Fruit fly (Drosophila melanogaster) whole organism, embryonic: ENCODE results near the gene CG14054.

Source experiments
- BtbVII ChIP-seq: fragments of 200-800 bp; sonication (Bioruptor generic); optimal IDR thresholded peaks from 3 replicates; lab custom pipeline; 2017; ENCODE audit warnings: missing biosample characterization, mild to moderate bottlenecking, missing genetic modification characterization
- CG10209 ChIP-seq: fragments of 200-800 bp; sonication (Bioruptor generic); optimal IDR thresholded peaks from 3 replicates; lab custom pipeline; 2017; ENCODE audit warnings: missing biosample characterization, mild to moderate bottlenecking, missing genetic modification characterization, missing genetic modification reagents
- CG13296 ChIP-seq: fragments of 200-800 bp; sonication (Bioruptor generic); optimal IDR thresholded peaks from 3 replicates; lab custom pipeline; 2018; ENCODE audit warnings: missing biosample characterization, mild to moderate bottlenecking, missing genetic modification characterization
- CG13624 ChIP-seq: fragments of 200-800 bp; sonication (Bioruptor generic); optimal IDR thresholded peaks from 2 replicates; lab custom pipeline; 2016; ENCODE audit warnings: missing biosample characterization, missing genetic modification characterization
- CG15479 ChIP-seq: fragments of 200-800 bp; sonication (Bioruptor generic); optimal IDR thresholded peaks from 3 replicates; lab custom pipeline; 2019; ENCODE audit warnings: missing biosample characterization, mild to moderate bottlenecking, missing genetic modification characterization, moderate library complexity
- CG15514 ChIP-seq: fragments of 200-800 bp; sonication (Bioruptor generic); optimal IDR thresholded peaks from 3 replicates; lab custom pipeline; 2017; ENCODE audit warnings: missing biosample characterization, missing genetic modification characterization, mild to moderate bottlenecking, moderate library complexity, missing genetic modification reagents
- CG1602 ChIP-seq: fragments of 200-800 bp; sonication (Bioruptor generic); optimal IDR thresholded peaks from 3 replicates; lab custom pipeline; 2016; ENCODE audit warnings: missing biosample characterization, missing genetic modification characterization
- CG16863 ChIP-seq: fragments of 200-800 bp; sonication (Bioruptor generic); optimal IDR thresholded peaks from 3 replicates; lab custom pipeline; 2016; ENCODE audit warnings: missing biosample characterization, missing genetic modification characterization
- CG17186 ChIP-seq: fragments of 200-800 bp; sonication (Bioruptor generic); optimal IDR thresholded peaks from 3 replicates; lab custom pipeline; 2017; ENCODE audit warnings: missing biosample characterization, missing genetic modification reagents, missing genetic modification characterization
- CG2678 ChIP-seq: fragments of 200-800 bp; sonication (Bioruptor generic); optimal IDR thresholded peaks from 3 replicates; lab custom pipeline; 2019; ENCODE audit warnings: missing biosample characterization, mild to moderate bottlenecking, missing genetic modification characterization, moderate library complexity
- CG31388 ChIP-seq: fragments of 200-800 bp; sonication (Bioruptor generic); optimal IDR thresholded peaks from 2 replicates; lab custom pipeline; 2016; ENCODE audit warnings: missing biosample characterization, missing genetic modification characterization
- CG3163 ChIP-seq: fragments of 200-800 bp; sonication (Bioruptor generic); optimal IDR thresholded peaks from 3 replicates; lab custom pipeline; 2016; ENCODE audit warnings: missing biosample characterization, missing genetic modification characterization
- CG3847 ChIP-seq: fragments of 200-800 bp; sonication (Bioruptor generic); IDR thresholded peaks from 2 replicates; pipeline ENCODE4 v1.3.6; 2022; ENCODE audit warnings: missing biosample characterization, missing genetic modification characterization
- CG43689 ChIP-seq: fragments of 200-800 bp; sonication (Bioruptor generic); IDR thresholded peaks from 2 replicates; pipeline ENCODE4 v1.3.6; 2022; ENCODE audit warnings: missing biosample characterization, missing genetic modification characterization
- CG6689 ChIP-seq: fragments of 200-800 bp; sonication (Bioruptor generic); IDR thresholded peaks from 2 replicates; pipeline ENCODE4 v1.3.6; 2022; ENCODE audit warnings: missing biosample characterization, missing genetic modification characterization
- CG6854 ChIP-seq: fragments of 200-800 bp; sonication (Bioruptor generic); optimal IDR thresholded peaks from 3 replicates; lab custom pipeline; 2017; ENCODE audit warnings: missing biosample characterization, mild to moderate bottlenecking, missing genetic modification characterization
- CG7357 ChIP-seq: fragments of 200-800 bp; sonication (Bioruptor generic); IDR thresholded peaks from 3 replicates; pipeline ENCODE4 v1.3.6; 2022; ENCODE audit warnings: missing biosample characterization, missing genetic modification characterization
- CG8765 ChIP-seq: fragments of 200-800 bp; sonication (Bioruptor generic); IDR thresholded peaks from 2 replicates; pipeline ENCODE4 v1.3.6; 2022; ENCODE audit warnings: missing biosample characterization, missing genetic modification characterization
- CG9797 ChIP-seq: fragments of 200-800 bp; sonication (Bioruptor generic); optimal IDR thresholded peaks from 3 replicates; lab custom pipeline; 2018; ENCODE audit warnings: missing biosample characterization, mild to moderate bottlenecking, missing genetic modification characterization
- Dad ChIP-seq: fragments of 200-800 bp; sonication (Bioruptor generic); optimal IDR thresholded peaks from 3 replicates; lab custom pipeline; 2016; ENCODE audit warnings: missing biosample characterization, missing genetic modification characterization
- Dp ChIP-seq: fragments of 200-800 bp; sonication (Bioruptor generic); optimal IDR thresholded peaks from 2 replicates; lab custom pipeline; 2018; ENCODE audit warnings: missing biosample characterization, mild to moderate bottlenecking, missing genetic modification characterization, moderate library complexity
- ERR ChIP-seq: fragments of 200-800 bp; sonication (Bioruptor generic); optimal IDR thresholded peaks from 2 replicates; lab custom pipeline; 2016; ENCODE audit warnings: missing biosample characterization, missing genetic modification characterization
- Ets97D ChIP-seq: fragments of 200-800 bp; sonication (Bioruptor generic); optimal IDR thresholded peaks from 3 replicates; lab custom pipeline; 2016; ENCODE audit warnings: missing biosample characterization, missing genetic modification characterization
- HmgD ChIP-seq: fragments of 200-800 bp; sonication (Bioruptor generic); optimal IDR thresholded peaks from 3 replicates; lab custom pipeline; 2016; ENCODE audit warnings: missing biosample characterization, missing genetic modification characterization
- Hmx ChIP-seq: fragments of 200-800 bp; sonication (Bioruptor generic); optimal IDR thresholded peaks from 2 replicates; lab custom pipeline; 2016; ENCODE audit warnings: missing biosample characterization, missing genetic modification characterization
- Myb ChIP-seq: fragments of 200-800 bp; sonication (Bioruptor generic); optimal IDR thresholded peaks from 2 replicates; lab custom pipeline; 2016; ENCODE audit warnings: missing biosample characterization, missing genetic modification characterization
- Usf ChIP-seq: fragments of 200-800 bp; sonication (Bioruptor generic); optimal IDR thresholded peaks from 2 replicates; lab custom pipeline; 2017; ENCODE audit warnings: missing genotype, missing biosample characterization, missing genetic modification characterization
- Vsx1 ChIP-seq: fragments of 200-800 bp; sonication (Bioruptor generic); optimal IDR thresholded peaks from 2 replicates; lab custom pipeline; 2017; ENCODE audit warnings: missing biosample characterization, mild to moderate bottlenecking, missing genetic modification characterization, missing genetic modification reagents
- Xbp1 ChIP-seq: fragments of 200-800 bp; sonication (Bioruptor generic); optimal IDR thresholded peaks from 3 replicates; lab custom pipeline; 2016; ENCODE audit warnings: missing biosample characterization, mild to moderate bottlenecking, missing genetic modification characterization
- Xrp1 ChIP-seq: fragments of 200-800 bp; sonication (Bioruptor generic); IDR thresholded peaks from 2 replicates; pipeline ENCODE4 v1.3.6; 2022; ENCODE audit warnings: missing biosample characterization, missing genetic modification characterization
- bab2 ChIP-seq: fragments of 200-800 bp; sonication (Bioruptor generic); optimal IDR thresholded peaks from 2 replicates; lab custom pipeline; 2016; ENCODE audit warnings: missing biosample characterization, missing genetic modification characterization
- bowl ChIP-seq: fragments of 200-800 bp; sonication (Bioruptor generic); IDR thresholded peaks from 2 replicates; pipeline ENCODE4 v1.3.6; 2022; ENCODE audit warnings: missing biosample characterization, missing genetic modification characterization
- chm ChIP-seq: fragments of 200-800 bp; sonication (Bioruptor generic); IDR thresholded peaks from 2 replicates; pipeline ENCODE4 v1.3.6; 2022; ENCODE audit warnings: missing biosample characterization, missing genetic modification characterization
- dan ChIP-seq: fragments of 200-800 bp; sonication (Bioruptor generic); IDR thresholded peaks from 2 replicates; pipeline ENCODE4 v1.3.6; 2022; ENCODE audit warnings: missing biosample characterization, missing genetic modification characterization
- danr ChIP-seq: fragments of 200-800 bp; sonication (Bioruptor generic); IDR thresholded peaks from 2 replicates; pipeline ENCODE4 v1.3.6; 2022; ENCODE audit warnings: missing biosample characterization, missing genetic modification characterization
- disco-r ChIP-seq: fragments of 200-800 bp; sonication (Bioruptor generic); optimal IDR thresholded peaks from 2 replicates; lab custom pipeline; 2016; ENCODE audit warnings: missing biosample characterization, missing genetic modification characterization
- esg ChIP-seq: fragments of 200-800 bp; sonication (Bioruptor generic); conservative IDR thresholded peaks from 2 replicates; pipeline ENCODE4 v1.3.6; 2022; ENCODE audit warnings: missing biosample characterization, missing genetic modification characterization
- gt ChIP-seq: fragments of 200-800 bp; sonication (Bioruptor generic); IDR thresholded peaks from 2 replicates; pipeline ENCODE4 v1.3.6; 2022; ENCODE audit warnings: missing biosample characterization, missing genetic modification characterization
- hb ChIP-seq: fragments of 200-800 bp; sonication (Bioruptor generic); IDR thresholded peaks from 3 replicates; pipeline ENCODE4 v1.3.6; 2022; ENCODE audit warnings: missing biosample characterization, missing genetic modification characterization; ENCODE audit not compliant: partially characterized antibody
- ind ChIP-seq: fragments of 200-800 bp; sonication (Bioruptor generic); optimal IDR thresholded peaks from 3 replicates; lab custom pipeline; 2016; ENCODE audit warnings: missing biosample characterization, missing genetic modification characterization
- lov ChIP-seq, 2 experiments: fragments of 200-800 bp in 1 of 2; fragments of >200 bp in 1 of 2; sonication (Bioruptor generic) in 1 of 2; IDR thresholded peaks in 1 of 2; optimal IDR thresholded peaks in 1 of 2; 2 replicates in 1 of 2; 3 replicates in 1 of 2; pipeline versions ENCODE4 v1.3.6 to Lab custom; 2017 to 2022; ENCODE audit warnings: missing biosample characterization in 1 of 2, missing genetic modification characterization in 1 of 2
- org-1 ChIP-seq: fragments of 200-800 bp; sonication (Bioruptor generic); optimal IDR thresholded peaks from 2 replicates; lab custom pipeline; 2017; ENCODE audit warnings: missing biosample characterization, missing genetic modification characterization
- sc ChIP-seq, 3 experiments: fragments of >200 bp in 2 of 3; fragments of 200-800 bp in 1 of 3; sonication (Bioruptor generic) in 1 of 3; optimal IDR thresholded peaks; 2 replicates in 2 of 3; 3 replicates in 1 of 3; lab custom pipeline; 2017; ENCODE audit warnings: mild to moderate bottlenecking in 1 of 3, missing biosample characterization in 1 of 3, missing genetic modification characterization in 1 of 3, missing genetic modification reagents in 1 of 3
- shn ChIP-seq: fragments of 200-800 bp; sonication (Bioruptor generic); optimal IDR thresholded peaks from 3 replicates; lab custom pipeline; 2016; ENCODE audit warnings: missing biosample characterization, missing genetic modification characterization
- slou ChIP-seq: fragments of 200-800 bp; sonication (Bioruptor generic); optimal IDR thresholded peaks from 3 replicates; lab custom pipeline; 2016; ENCODE audit warnings: missing biosample characterization, missing genetic modification characterization
- tap ChIP-seq: fragments of 200-800 bp; optimal IDR thresholded peaks from 3 replicates; lab custom pipeline; 2019; ENCODE audit warnings: missing biosample characterization, mild to moderate bottlenecking, missing genetic modification characterization, moderate library complexity
- tgo ChIP-seq: fragments of 200-800 bp; sonication (Bioruptor generic); IDR thresholded peaks from 3 replicates; pipeline ENCODE4 v1.3.6; 2022; ENCODE audit warnings: missing biosample characterization, missing genetic modification characterization
- trem ChIP-seq: fragments of 200-800 bp; optimal IDR thresholded peaks from 3 replicates; lab custom pipeline; 2019; ENCODE audit warnings: missing biosample characterization, mild to moderate bottlenecking, missing genetic modification characterization, moderate library complexity
- tx ChIP-seq: fragments of 200-800 bp; sonication (Bioruptor generic); optimal IDR thresholded peaks from 2 replicates; lab custom pipeline; 2016; ENCODE audit warnings: missing biosample characterization, missing genetic modification characterization
- zfh1 ChIP-seq: fragments of 200-800 bp; sonication (Bioruptor generic); IDR thresholded peaks from 3 replicates; pipeline ENCODE4 v1.3.6; 2022; ENCODE audit warnings: missing biosample characterization, missing genetic modification characterization
- zfh2 ChIP-seq: fragments of 200-800 bp; sonication (Bioruptor generic); optimal IDR thresholded peaks from 2 replicates; lab custom pipeline; 2016; ENCODE audit warnings: missing biosample characterization, missing genetic modification characterization

Gene CG14054

dm6 chrX:2083109-2083508, 16.9 kb upstream of the CG14054 start:
- TF ChIP-seq gt (GFP tag; lab: Robert Waterston, UW), result no peak
- no peak for TF ChIP-seq trem (tag; lab: Kevin White, UChicago)
- TF ChIP-seq CG3847, result peak; percentile 68
- TF ChIP-seq CG15514, result peak; percentile 59
- no peak for TF ChIP-seq CG9797
- peak; percentile 36 for TF ChIP-seq HmgD (GFP tag; lab: Kevin White, UChicago)
- no peak for TF ChIP-seq CG1602 (GFP tag; lab: Kevin White, UChicago)
- TF ChIP-seq org-1 (GFP tag; lab: Kevin White, UChicago), result peak; percentile 26
- no peak for TF ChIP-seq Dad (GFP tag; lab: Kevin White, UChicago)
- TF ChIP-seq lov (optimal IDR thresholded peaks at IDR 0.05; lab: Kevin White, UChicago), result no peak
- no peak for TF ChIP-seq lov (GFP tag; IDR thresholded peaks at IDR 0.05; lab: Robert Waterston, UW)
- no peak for TF ChIP-seq hb (GFP tag; lab: Robert Waterston, UW)
- no peak for TF ChIP-seq bowl
- TF ChIP-seq CG43689 (GFP tag; lab: Robert Waterston, UW), result no peak
- TF ChIP-seq Vsx1, result no peak
- TF ChIP-seq Myb (GFP tag; lab: Kevin White, UChicago), result peak; percentile 28
- TF ChIP-seq disco-r (GFP tag; lab: Kevin White, UChicago), result no peak
- peak; percentile 65 for TF ChIP-seq Xrp1 (GFP tag; lab: Robert Waterston, UW)
- peak; percentile 56 for TF ChIP-seq esg (GFP tag; lab: Robert Waterston, UW)
- TF ChIP-seq slou (GFP tag; lab: Kevin White, UChicago), result no peak
- no peak for TF ChIP-seq CG16863 (GFP tag; lab: Kevin White, UChicago)
- TF ChIP-seq Hmx (GFP tag; lab: Kevin White, UChicago), result no peak
- no peak for TF ChIP-seq Ets97D (GFP tag; lab: Kevin White, UChicago)
- TF ChIP-seq sc (optimal IDR thresholded peaks at IDR 0.05; lab: Kevin White, UChicago), result no peak
- TF ChIP-seq sc (GFP tag; optimal IDR thresholded peaks at IDR 0.05; lab: Kevin White, UChicago), result no peak
- TF ChIP-seq CG31388, result no peak
- TF ChIP-seq tap (tag; lab: Kevin White, UChicago), result peak; percentile 22
- peak; percentile 42; the same call in 1 of the 2 replicates for TF ChIP-seq CG8765 (GFP tag; lab: Robert Waterston, UW)
- peak; percentile 32 for TF ChIP-seq Xbp1 (GFP tag; lab: Kevin White, UChicago)
- peak; percentile 42; the same call in 1 of the 2 replicates for TF ChIP-seq CG6689 (GFP tag; lab: Robert Waterston, UW)
- TF ChIP-seq bab2 (GFP tag; lab: Kevin White, UChicago), result peak; percentile 23
- peak; percentile 60 for TF ChIP-seq CG13624 (GFP tag; lab: Kevin White, UChicago)
- TF ChIP-seq ERR (GFP tag; lab: Kevin White, UChicago), result no peak
- TF ChIP-seq CG6854 (GFP tag; lab: Kevin White, UChicago), result no peak
- peak; percentile 67 for TF ChIP-seq ind (GFP tag; lab: Kevin White, UChicago)
- peak; percentile 1 for TF ChIP-seq tx (GFP tag; lab: Kevin White, UChicago)
- no peak for TF ChIP-seq CG15479 (GFP tag; lab: Kevin White, UChicago)
- peak; percentile 56; the same call in 2 of the 3 replicates for TF ChIP-seq CG7357 (GFP tag; lab: Robert Waterston, UW)
- TF ChIP-seq Dp, result no peak
- no peak for TF ChIP-seq dan (GFP tag; lab: Robert Waterston, UW)
- peak; percentile 33; the same call in 1 of the 3 replicates for TF ChIP-seq zfh1 (GFP tag; lab: Robert Waterston, UW)
- TF ChIP-seq tgo, result peak; percentile 41; the same call in 2 of the 3 replicates
- no peak for TF ChIP-seq shn (GFP tag; lab: Kevin White, UChicago)
- peak; percentile 36 for TF ChIP-seq CG13296 (GFP tag; lab: Kevin White, UChicago)
- no peak for TF ChIP-seq CG17186 (GFP tag; lab: Kevin White, UChicago)
- TF ChIP-seq CG3163 (GFP tag; lab: Kevin White, UChicago), result no peak
- peak; percentile 10; the same call in 1 of the 2 replicates for TF ChIP-seq chm
- peak; percentile 50 for TF ChIP-seq BtbVII
- TF ChIP-seq danr (GFP tag; lab: Robert Waterston, UW), result no peak
- peak; percentile 81 for TF ChIP-seq zfh2 (GFP tag; lab: Kevin White, UChicago)
- TF ChIP-seq CG2678 (tag; lab: Kevin White, UChicago), result peak; percentile 69
- peak; percentile 40 for TF ChIP-seq Usf (GFP tag; lab: Kevin White, UChicago)
- peak; percentile 40 for TF ChIP-seq CG10209 (GFP tag; lab: Kevin White, UChicago)
